Fruit fly (Drosophila melanogaster): ENCODE data around the gene nub.

Gene nub

dm6 chr2L:12588846-12589490 is 1.5 kb downstream of the nub start (continued):
- no peak for TF ChIP-seq Fer1 (GFP tag; optimal IDR thresholded peaks at IDR 0.05)
- TF ChIP-seq CG12219 (GFP tag; optimal IDR thresholded peaks at IDR 0.05), result no peak
- no peak for TF ChIP-seq kah (GFP tag; optimal IDR thresholded peaks at IDR 0.05)
- TF ChIP-seq CG10321 (GFP tag; IDR thresholded peaks at IDR 0.05), result no peak
- TF ChIP-seq sens (GFP tag), result peak; percentile 81
- TF ChIP-seq CG12769 (tag; optimal IDR thresholded peaks at IDR 0.05), result no peak
- TF ChIP-seq Hmr (GFP tag; optimal IDR thresholded peaks at IDR 0.05), result no peak
- TF ChIP-seq CG12299 (tag; optimal IDR thresholded peaks at IDR 0.05), result no peak
- TF ChIP-seq caup (GFP tag; optimal IDR thresholded peaks at IDR 0.05; ENCODE audit: severe bottlenecking), result no peak
- no peak for TF ChIP-seq eve (GFP tag; optimal IDR thresholded peaks at IDR 0.05)
- TF ChIP-seq gsb-n (tag; optimal IDR thresholded peaks at IDR 0.05), result no peak
- TF ChIP-seq run (tag; optimal IDR thresholded peaks at IDR 0.05), result peak; percentile 39
- TF ChIP-seq crc (GFP tag; optimal IDR thresholded peaks at IDR 0.05), result no peak
- no peak for TF ChIP-seq unc-4 (GFP tag; IDR thresholded peaks at IDR 0.05; ENCODE audit: partially characterized antibody)
- TF ChIP-seq CG2202 (tag; optimal IDR thresholded peaks at IDR 0.05), result no peak
- TF ChIP-seq insv (GFP tag; optimal IDR thresholded peaks at IDR 0.05), result peak in 1 of 2 experiments; percentile 24
- no peak for TF ChIP-seq CG12942 (GFP tag; optimal IDR thresholded peaks at IDR 0.05)
- TF ChIP-seq CG8478 (optimal IDR thresholded peaks at IDR 0.05), result no peak
- no peak for TF ChIP-seq cas (GFP tag; IDR thresholded peaks at IDR 0.05)
- TF ChIP-seq ci (GFP tag; IDR thresholded peaks at IDR 0.05), result no peak
- TF ChIP-seq exex (tag; optimal IDR thresholded peaks at IDR 0.05), result peak; percentile 23
- no peak for TF ChIP-seq CG8924 (tag; optimal IDR thresholded peaks at IDR 0.05)
- TF ChIP-seq fd102C (GFP tag; optimal IDR thresholded peaks at IDR 0.05), result peak; percentile 25
- no peak for TF ChIP-seq CG10462 (GFP tag; optimal IDR thresholded peaks at IDR 0.05)
- TF ChIP-seq Awh (GFP tag; IDR thresholded peaks at IDR 0.05), result no peak

DNA sequence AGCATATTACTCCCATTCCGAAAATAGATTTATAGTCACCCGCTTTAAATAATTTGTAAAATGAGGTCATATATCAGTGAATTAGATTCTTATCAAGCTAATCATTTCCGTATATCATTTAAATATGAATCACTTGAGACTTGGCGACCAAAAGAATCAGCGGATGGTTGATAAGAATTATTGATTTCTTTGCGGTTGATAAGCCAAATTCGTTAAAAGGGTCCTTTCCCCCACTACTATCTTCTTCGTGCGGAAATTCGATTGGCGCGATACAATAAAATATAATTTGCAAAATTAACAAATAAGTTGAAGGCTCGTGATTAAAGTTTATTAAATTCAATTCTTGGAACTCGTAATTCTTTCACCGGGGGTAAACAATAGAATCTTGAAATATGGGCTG is 2.5 kb downstream of the nub start:
- TF ChIP-seq NfI (GFP tag; optimal IDR thresholded peaks at IDR 0.05), result no peak
- no peak for TF ChIP-seq CG15514 (GFP tag; optimal IDR thresholded peaks at IDR 0.05)
- TF ChIP-seq exex (tag; optimal IDR thresholded peaks at IDR 0.05), result peak; percentile 71

dm6 chr2L:12593445-12594413 is 6.3 kb downstream of the nub start:
- TF ChIP-seq CG15514 (GFP tag; optimal IDR thresholded peaks at IDR 0.05) (peak; percentile 9), sug (tag; optimal IDR thresholded peaks at IDR 0.05) (peak; percentile 94), mirr (GFP tag; optimal IDR thresholded peaks at IDR 0.05) (peak; percentile 73), Poxn (GFP tag; IDR thresholded peaks at IDR 0.05) (0 out of 2 replicates have a peak, but pooled peaks have one; percentile 18), ftz-f1 (GFP tag; optimal IDR thresholded peaks at IDR 0.05) (peak; percentile 47), CG13296 (GFP tag; optimal IDR thresholded peaks at IDR 0.05) (peak; percentile 2), seq (GFP tag; IDR thresholded peaks at IDR 0.05) (no peak), CG34376 (GFP tag; optimal IDR thresholded peaks at IDR 0.05) (peak; percentile 75), cwo (GFP tag; optimal IDR thresholded peaks at IDR 0.05) (peak; percentile 54), CG11504 (tag; optimal IDR thresholded peaks at IDR 0.05) (peak; percentile 97), lab (GFP tag; optimal IDR thresholded peaks at IDR 0.05) (peak; percentile 78), CG2678 (tag; optimal IDR thresholded peaks at IDR 0.05) (peak; percentile 27), exex (tag; optimal IDR thresholded peaks at IDR 0.05) (peak; percentile 100), BtbVII (GFP tag; optimal IDR thresholded peaks at IDR 0.05) (peak; percentile 32), CG4328 (GFP tag; optimal IDR thresholded peaks at IDR 0.05) (no peak), GATAe (GFP tag; conservative IDR thresholded peaks at IDR 0.05) (peak; percentile 83), Vsx1 (GFP tag; optimal IDR thresholded peaks at IDR 0.05) (peak; percentile 99), B-H2 (GFP tag; optimal IDR thresholded peaks at IDR 0.05) (peak; percentile 22), vnd (GFP tag; IDR thresholded peaks at IDR 0.05; ENCODE audit: partially characterized antibody) (peak; percentile 56; the same call in 2 of the 3 replicates), sqz (GFP tag; optimal IDR thresholded peaks at IDR 0.05) (no peak), unc-4 (GFP tag; IDR thresholded peaks at IDR 0.05; ENCODE audit: partially characterized antibody) (no peak)
